Fruit fly (Drosophila melanogaster) whole organism, embryonic: ENCODE data around the gene CG7512.
A peak's percentile ranks its signal among the peaks of the same experiment; 100 is the strongest.

Experiments
- Antp ChIP-seq: fragments of 200-800 bp; sonication (Bioruptor generic); optimal IDR thresholded peaks from 3 replicates; lab custom pipeline; 2016; ENCODE audit warnings: missing biosample characterization, missing genetic modification characterization
- Bdp1 ChIP-seq: fragments of 200-800 bp; sonication (Bioruptor generic); optimal IDR thresholded peaks from 3 replicates; lab custom pipeline; 2016; ENCODE audit warnings: missing biosample characterization, missing genetic modification characterization
- CG10209 ChIP-seq: fragments of 200-800 bp; sonication (Bioruptor generic); optimal IDR thresholded peaks from 3 replicates; lab custom pipeline; 2017; ENCODE audit warnings: missing biosample characterization, mild to moderate bottlenecking, missing genetic modification characterization, missing genetic modification reagents
- CG11093 ChIP-seq: fragments of 200-800 bp; sonication (Bioruptor generic); IDR thresholded peaks from 3 replicates; pipeline ENCODE4 v1.3.6; 2022; ENCODE audit warnings: missing biosample characterization, missing genetic modification characterization
- CG11247 ChIP-seq: fragments of 200-800 bp; sonication (Bioruptor generic); IDR thresholded peaks from 2 replicates; pipeline ENCODE4 v1.3.6; 2022; ENCODE audit warnings: missing biosample characterization, missing genetic modification characterization
- CG12299 ChIP-seq: fragments of 200-800 bp; sonication (Bioruptor generic); optimal IDR thresholded peaks from 2 replicates; lab custom pipeline; 2018; ENCODE audit warnings: missing biosample characterization, mild to moderate bottlenecking, missing genetic modification characterization
- CG14014 ChIP-seq: fragments of 200-800 bp; sonication (Bioruptor generic); IDR thresholded peaks from 2 replicates; pipeline ENCODE4 v1.3.6; 2022; ENCODE audit warnings: missing biosample characterization, missing genetic modification characterization
- CG15073 ChIP-seq: fragments of 200-800 bp; sonication (Bioruptor generic); optimal IDR thresholded peaks from 2 replicates; lab custom pipeline; 2016; ENCODE audit warnings: missing biosample characterization, missing genetic modification characterization
- CG1529 ChIP-seq: fragments of 200-800 bp; sonication (Bioruptor generic); optimal IDR thresholded peaks from 3 replicates; lab custom pipeline; 2018; ENCODE audit warnings: missing biosample characterization, missing genetic modification characterization
- CG1602 ChIP-seq: fragments of 200-800 bp; sonication (Bioruptor generic); optimal IDR thresholded peaks from 3 replicates; lab custom pipeline; 2016; ENCODE audit warnings: missing biosample characterization, missing genetic modification characterization
- CG18599 ChIP-seq: fragments of 200-800 bp; sonication (Bioruptor generic); optimal IDR thresholded peaks from 3 replicates; lab custom pipeline; 2017; ENCODE audit warnings: missing biosample characterization, missing genetic modification characterization, mild to moderate bottlenecking, moderate library complexity, missing genetic modification reagents
- CG2120 ChIP-seq: fragments of 200-800 bp; sonication (Bioruptor generic); optimal IDR thresholded peaks from 3 replicates; lab custom pipeline; 2016; ENCODE audit warnings: missing biosample characterization, missing genetic modification characterization
- CG2712 ChIP-seq: fragments of 200-800 bp; optimal IDR thresholded peaks from 3 replicates; lab custom pipeline; 2019; ENCODE audit warnings: missing biosample characterization, mild to moderate bottlenecking, missing genetic modification characterization, moderate library complexity
- CG2889 ChIP-seq: fragments of 200-800 bp; sonication (Bioruptor generic); IDR thresholded peaks from 3 replicates; pipeline ENCODE4 v1.3.6; 2022; ENCODE audit warnings: missing biosample characterization, missing genetic modification characterization
- CG32532 ChIP-seq: fragments of 200-800 bp; sonication (Bioruptor generic); IDR thresholded peaks from 2 replicates; pipeline ENCODE4 v1.3.6; 2022; ENCODE audit warnings: missing biosample characterization, missing genetic modification characterization
- CG3407 ChIP-seq: fragments of 200-800 bp; sonication (Bioruptor generic); optimal IDR thresholded peaks from 2 replicates; lab custom pipeline; 2018; ENCODE audit warnings: missing biosample characterization, mild to moderate bottlenecking, missing genetic modification characterization
- CG4328 ChIP-seq: fragments of 200-800 bp; sonication (Bioruptor generic); optimal IDR thresholded peaks from 3 replicates; lab custom pipeline; 2017; ENCODE audit warnings: missing biosample characterization, missing genetic modification reagents, missing genetic modification characterization
- CG4854 ChIP-seq: fragments of 200-800 bp; sonication (Bioruptor generic); optimal IDR thresholded peaks from 2 replicates; lab custom pipeline; 2016; ENCODE audit warnings: missing biosample characterization, missing genetic modification characterization, inconsistent platforms
- CG5245 ChIP-seq: fragments of 200-800 bp; sonication (Bioruptor generic); optimal IDR thresholded peaks from 3 replicates; lab custom pipeline; 2016; ENCODE audit warnings: missing biosample characterization, missing genetic modification characterization
- CHES-1-like ChIP-seq: fragments of 200-800 bp; sonication (Bioruptor generic); optimal IDR thresholded peaks from 2 replicates; lab custom pipeline; 2016; ENCODE audit warnings: missing biosample characterization, missing genetic modification characterization
- CTCF ChIP-seq: fragments of 200-800 bp; sonication (Bioruptor generic); optimal IDR thresholded peaks from 2 replicates; lab custom pipeline; 2017; ENCODE audit warnings: missing biosample characterization, mild to moderate bottlenecking, missing genetic modification characterization, moderate library complexity
- CoRest ChIP-seq: fragments of 200-800 bp; sonication (Bioruptor generic); optimal IDR thresholded peaks from 3 replicates; lab custom pipeline; 2018; ENCODE audit warnings: missing biosample characterization, mild to moderate bottlenecking, missing genetic modification characterization, moderate library complexity
- Dbx ChIP-seq: fragments of 200-800 bp; sonication (Bioruptor generic); IDR thresholded peaks from 3 replicates; pipeline ENCODE4 v1.3.6; 2022; ENCODE audit warnings: missing biosample characterization, missing genetic modification characterization
- Doc2 ChIP-seq: fragments of 200-800 bp; sonication (Bioruptor generic); IDR thresholded peaks from 2 replicates; pipeline ENCODE4 v1.3.6; 2022; ENCODE audit warnings: missing biosample characterization, missing genetic modification characterization
- Fer1 ChIP-seq: fragments of 200-800 bp; sonication (Bioruptor generic); optimal IDR thresholded peaks from 2 replicates; lab custom pipeline; 2017; ENCODE audit warnings: missing biosample characterization, mild to moderate bottlenecking, missing genetic modification characterization
- Fer2 ChIP-seq: fragments of 200-800 bp; sonication (Bioruptor generic); optimal IDR thresholded peaks from 2 replicates; lab custom pipeline; 2018; ENCODE audit warnings: missing biosample characterization, mild to moderate bottlenecking, missing genetic modification characterization, moderate library complexity
- HHEX ChIP-seq: fragments of 200-800 bp; sonication (Bioruptor generic); optimal IDR thresholded peaks from 3 replicates; lab custom pipeline; 2017; ENCODE audit warnings: missing biosample characterization, mild to moderate bottlenecking, missing genetic modification characterization, missing genetic modification reagents
- HLH54F ChIP-seq: fragments of 200-800 bp; sonication (Bioruptor generic); optimal IDR thresholded peaks from 3 replicates; lab custom pipeline; 2016; ENCODE audit warnings: missing biosample characterization, missing genetic modification characterization
- Hr51 ChIP-seq, 2 experiments: fragments of 200-800 bp; sonication (Bioruptor generic); optimal IDR thresholded peaks; 2 replicates in 1 of 2; 3 replicates in 1 of 2; lab custom pipeline; 2016 to 2018; ENCODE audit warnings: missing biosample characterization in 2 of 2, missing genetic modification characterization in 2 of 2, mild to moderate bottlenecking in 1 of 2, moderate library complexity in 1 of 2
- Hsf ChIP-seq: fragments of 200-800 bp; sonication (Bioruptor generic); optimal IDR thresholded peaks from 3 replicates; lab custom pipeline; 2016; ENCODE audit warnings: missing biosample characterization, missing genetic modification characterization
- MTF-1 ChIP-seq: fragments of 200-800 bp; sonication (Bioruptor generic); optimal IDR thresholded peaks from 2 replicates; lab custom pipeline; 2018; ENCODE audit warnings: missing biosample characterization, mild to moderate bottlenecking, missing genetic modification characterization, borderline replicate concordance
- Max ChIP-seq: fragments of 200-800 bp; sonication (Bioruptor generic); optimal IDR thresholded peaks from 2 replicates; lab custom pipeline; 2016; ENCODE audit warnings: missing biosample characterization, mild to moderate bottlenecking, missing genetic modification characterization
- Opbp ChIP-seq: fragments of 200-800 bp; sonication (Bioruptor generic); IDR thresholded peaks from 3 replicates; pipeline ENCODE4 v1.3.6; 2022; ENCODE audit warnings: missing biosample characterization, missing genetic modification characterization; ENCODE audit not compliant: partially characterized antibody
- Rfx ChIP-seq: fragments of 200-800 bp; sonication (Bioruptor generic); IDR thresholded peaks from 2 replicates; pipeline ENCODE4 v1.3.6; 2022; ENCODE audit warnings: missing biosample characterization, missing genetic modification characterization
- ap ChIP-seq: fragments of 200-800 bp; sonication (Bioruptor generic); IDR thresholded peaks from 2 replicates; pipeline ENCODE4 v1.3.6; 2022; ENCODE audit warnings: missing biosample characterization, missing genetic modification characterization
- ato ChIP-seq: fragments of 200-800 bp; sonication (Bioruptor generic); IDR thresholded peaks from 2 replicates; pipeline ENCODE4 v1.3.6; 2022; ENCODE audit warnings: missing biosample characterization, missing genetic modification characterization; ENCODE audit not compliant: partially characterized antibody
- az2 ChIP-seq: fragments of 200-800 bp; sonication (Bioruptor generic); optimal IDR thresholded peaks from 3 replicates; lab custom pipeline; 2016; ENCODE audit warnings: missing biosample characterization, missing genetic modification characterization
- br ChIP-seq: fragments of >200 bp; optimal IDR thresholded peaks from 2 replicates; lab custom pipeline; 2017
- crc ChIP-seq: fragments of 200-800 bp; sonication (Bioruptor generic); optimal IDR thresholded peaks from 2 replicates; lab custom pipeline; 2016; ENCODE audit warnings: missing biosample characterization, missing genetic modification characterization
- da ChIP-seq: fragments of 200-800 bp; sonication (Bioruptor generic); optimal IDR thresholded peaks from 2 replicates; lab custom pipeline; 2016; ENCODE audit warnings: missing biosample characterization, missing genetic modification characterization
- dysf ChIP-seq: fragments of 200-800 bp; sonication (Bioruptor generic); IDR thresholded peaks from 3 replicates; pipeline ENCODE4 v1.3.6; 2022; ENCODE audit warnings: missing biosample characterization, missing genetic modification characterization
- gcm2 ChIP-seq: fragments of 200-800 bp; sonication (Bioruptor generic); optimal IDR thresholded peaks from 2 replicates; lab custom pipeline; 2016; ENCODE audit warnings: missing biosample characterization, missing genetic modification characterization
- insv ChIP-seq, 2 experiments: fragments of 200-800 bp; sonication (Bioruptor generic); optimal IDR thresholded peaks; 3 replicates each; lab custom pipeline; 2016 to 2018; ENCODE audit warnings: missing biosample characterization in 2 of 2, missing genetic modification characterization in 2 of 2
- lilli ChIP-seq: fragments of 200-800 bp; sonication (Bioruptor generic); optimal IDR thresholded peaks from 3 replicates; lab custom pipeline; 2016; ENCODE audit warnings: missing biosample characterization, missing genetic modification characterization
- nau ChIP-seq: fragments of 200-800 bp; sonication (Bioruptor generic); optimal IDR thresholded peaks from 3 replicates; lab custom pipeline; 2017; ENCODE audit warnings: missing biosample characterization, mild to moderate bottlenecking, missing genetic modification characterization, missing genetic modification reagents
- nmo ChIP-seq: fragments of 200-800 bp; sonication (Bioruptor generic); optimal IDR thresholded peaks from 2 replicates; lab custom pipeline; 2018; ENCODE audit warnings: missing biosample characterization, mild to moderate bottlenecking, missing genetic modification characterization, moderate library complexity
- pho ChIP-seq: fragments of 200-800 bp; sonication (Bioruptor generic); optimal IDR thresholded peaks from 2 replicates; lab custom pipeline; 2016; ENCODE audit warnings: missing biosample characterization, missing genetic modification characterization
- pnt ChIP-seq: fragments of 200-800 bp; sonication (Bioruptor generic); optimal IDR thresholded peaks from 3 replicates; lab custom pipeline; 2016; ENCODE audit warnings: missing biosample characterization, missing genetic modification characterization
- sd ChIP-seq: fragments of 200-800 bp; sonication (Bioruptor generic); optimal IDR thresholded peaks from 3 replicates; lab custom pipeline; 2018; ENCODE audit warnings: missing biosample characterization, mild to moderate bottlenecking, missing genetic modification characterization, moderate library complexity
- slbo ChIP-seq: fragments of 200-800 bp; sonication (Bioruptor generic); IDR thresholded peaks from 2 replicates; pipeline ENCODE4 v1.3.6; 2022; ENCODE audit warnings: missing biosample characterization, missing genetic modification characterization
- tgo ChIP-seq: fragments of 200-800 bp; sonication (Bioruptor generic); IDR thresholded peaks from 3 replicates; pipeline ENCODE4 v1.3.6; 2022; ENCODE audit warnings: missing biosample characterization, missing genetic modification characterization
- tio ChIP-seq: fragments of 200-800 bp; sonication (Bioruptor generic); optimal IDR thresholded peaks from 2 replicates; lab custom pipeline; 2017; ENCODE audit warnings: missing biosample characterization, missing genetic modification characterization, inconsistent platforms
- tna ChIP-seq: fragments of 200-800 bp; sonication (Bioruptor generic); IDR thresholded peaks from 2 replicates; pipeline ENCODE4 v1.3.6; 2022; ENCODE audit warnings: missing biosample characterization, missing genetic modification characterization; ENCODE audit not compliant: partially characterized antibody

The CG7512 gene

dm6 chr3L:11523286-11523685 is 9.8 kb downstream of the CG7512 start (continued):
- no peak for TF ChIP-seq slbo (GFP tag; lab: Robert Waterston, UW)
- TF ChIP-seq CG11247 (GFP tag; lab: Robert Waterston, UW): no peak
- TF ChIP-seq sd (tag; lab: Kevin White, UChicago): peak; percentile 10
- TF ChIP-seq CTCF (GFP tag; lab: Kevin White, UChicago): peak; percentile 80
- no peak for TF ChIP-seq CG2712
- no peak for TF ChIP-seq CG18599
- TF ChIP-seq crc (GFP tag; lab: Kevin White, UChicago): no peak
- no peak for TF ChIP-seq tna (GFP tag; lab: Robert Waterston, UW)
- TF ChIP-seq da (GFP tag; lab: Kevin White, UChicago): no peak
- no peak for TF ChIP-seq pnt (GFP tag; lab: Kevin White, UChicago)
- no peak for TF ChIP-seq CHES-1-like (GFP tag; lab: Kevin White, UChicago)
- TF ChIP-seq Dbx (GFP tag; lab: Robert Waterston, UW): peak; percentile 58; the same call in 1 of the 3 replicates
- TF ChIP-seq Opbp (GFP tag; lab: Robert Waterston, UW): peak; percentile 65
- 0 out of 2 replicates have a peak, but pooled peaks have one; percentile 13 for TF ChIP-seq ato
- no peak for TF ChIP-seq lilli (GFP tag; lab: Kevin White, UChicago)
- no peak for TF ChIP-seq CG10209 (GFP tag; lab: Kevin White, UChicago)
- no peak for TF ChIP-seq Doc2
- no peak for TF ChIP-seq CG2120 (GFP tag; lab: Kevin White, UChicago)
- no peak for TF ChIP-seq tio
- TF ChIP-seq CG5245: no peak
- TF ChIP-seq HHEX (GFP tag; lab: Kevin White, UChicago): no peak
- no peak for TF ChIP-seq Bdp1 (GFP tag; lab: Kevin White, UChicago)
- TF ChIP-seq HLH54F (GFP tag; lab: Kevin White, UChicago): no peak
- no peak for TF ChIP-seq CG11093
- no peak for TF ChIP-seq CG15073 (GFP tag; lab: Kevin White, UChicago)
- no peak for TF ChIP-seq CoRest (tag; lab: Kevin White, UChicago)
- no peak for TF ChIP-seq CG4854 (GFP tag; lab: Kevin White, UChicago)
- no peak for TF ChIP-seq MTF-1
- TF ChIP-seq Fer2 (tag; lab: Kevin White, UChicago): no peak
- no peak for TF ChIP-seq CG4328 (GFP tag; lab: Kevin White, UChicago)
- no peak for TF ChIP-seq ap (GFP tag; lab: Robert Waterston, UW)
- no peak for TF ChIP-seq Hsf (GFP tag; lab: Kevin White, UChicago)
- TF ChIP-seq Max (GFP tag; lab: Kevin White, UChicago): no peak
- TF ChIP-seq Hr51 (GFP tag; optimal IDR thresholded peaks at IDR 0.05; lab: Kevin White, UChicago): no peak
- TF ChIP-seq Fer1: peak; percentile 11
- TF ChIP-seq insv (GFP tag; optimal IDR thresholded peaks at IDR 0.05; lab: Kevin White, UChicago): no peak
- TF ChIP-seq dysf (GFP tag; lab: Robert Waterston, UW): no peak
- peak; percentile 43; the same call in 1 of the 2 replicates for TF ChIP-seq Rfx (GFP tag; lab: Robert Waterston, UW)
- no peak for TF ChIP-seq CG2889 (GFP tag; lab: Robert Waterston, UW)
- no peak for TF ChIP-seq CG3407
- no peak for TF ChIP-seq pho
- TF ChIP-seq CG12299 (tag; lab: Kevin White, UChicago): no peak
- no peak for TF ChIP-seq CG14014 (GFP tag; lab: Robert Waterston, UW)
- TF ChIP-seq Antp (GFP tag; lab: Kevin White, UChicago): no peak
- no peak for TF ChIP-seq br
- no peak for TF ChIP-seq gcm2 (GFP tag; lab: Kevin White, UChicago)
- no peak for TF ChIP-seq az2 (GFP tag; lab: Kevin White, UChicago)
- TF ChIP-seq nmo (GFP tag; lab: Kevin White, UChicago): no peak
- no peak for TF ChIP-seq nau (GFP tag; lab: Kevin White, UChicago)
- no peak for TF ChIP-seq tgo (GFP tag; lab: Robert Waterston, UW)
- TF ChIP-seq CG32532 (GFP tag; lab: Robert Waterston, UW): no peak
- no peak for TF ChIP-seq CG1602 (GFP tag; lab: Kevin White, UChicago)
- TF ChIP-seq CG1529: no peak
